Fruit fly (Drosophila melanogaster) whole organism, embryonic: ENCODE results near the gene Prp18.
A peak's percentile ranks its signal among the peaks of the same experiment; 100 is the strongest.

Experiments used
- CG10543 ChIP-seq: fragments of 200-800 bp; sonication (Bioruptor generic); optimal IDR thresholded peaks from 3 replicates; lab custom pipeline; 2017; ENCODE audit warnings: missing biosample characterization, mild to moderate bottlenecking, missing genetic modification characterization, moderate library complexity
- CG11504 ChIP-seq: fragments of 200-800 bp; sonication (Bioruptor generic); optimal IDR thresholded peaks from 3 replicates; lab custom pipeline; 2019; ENCODE audit warnings: missing biosample characterization, mild to moderate bottlenecking, missing genetic modification characterization, moderate library complexity
- CG11696 ChIP-seq: fragments of 200-800 bp; sonication (Bioruptor generic); IDR thresholded peaks from 2 replicates; pipeline ENCODE4 v1.3.6; 2022; ENCODE audit warnings: missing biosample characterization, missing genetic modification characterization
- CG14050 ChIP-seq: fragments of 200-800 bp; sonication (Bioruptor generic); IDR thresholded peaks from 3 replicates; pipeline ENCODE4 v1.3.6; 2022; ENCODE audit warnings: missing biosample characterization, missing genetic modification characterization
- CG1529 ChIP-seq: fragments of 200-800 bp; sonication (Bioruptor generic); optimal IDR thresholded peaks from 3 replicates; lab custom pipeline; 2018; ENCODE audit warnings: missing biosample characterization, missing genetic modification characterization
- CG15479 ChIP-seq: fragments of 200-800 bp; sonication (Bioruptor generic); optimal IDR thresholded peaks from 3 replicates; lab custom pipeline; 2019; ENCODE audit warnings: missing biosample characterization, mild to moderate bottlenecking, missing genetic modification characterization, moderate library complexity
- CG16863 ChIP-seq: fragments of 200-800 bp; sonication (Bioruptor generic); optimal IDR thresholded peaks from 3 replicates; lab custom pipeline; 2016; ENCODE audit warnings: missing biosample characterization, missing genetic modification characterization
- CG17385 ChIP-seq: fragments of 200-800 bp; sonication (Bioruptor generic); optimal IDR thresholded peaks from 3 replicates; lab custom pipeline; 2018; ENCODE audit warnings: missing biosample characterization, mild to moderate bottlenecking, missing genetic modification characterization
- CG17568 ChIP-seq: fragments of 200-800 bp; sonication (Bioruptor generic); optimal IDR thresholded peaks from 2 replicates; lab custom pipeline; 2018; ENCODE audit warnings: missing biosample characterization, mild to moderate bottlenecking, missing genetic modification characterization, moderate library complexity
- CG17612 ChIP-seq: fragments of 200-800 bp; sonication (Bioruptor generic); IDR thresholded peaks from 2 replicates; pipeline ENCODE4 v1.3.6; 2022; ENCODE audit warnings: missing biosample characterization, missing genetic modification characterization
- CG2120 ChIP-seq: fragments of 200-800 bp; sonication (Bioruptor generic); optimal IDR thresholded peaks from 3 replicates; lab custom pipeline; 2016; ENCODE audit warnings: missing biosample characterization, missing genetic modification characterization
- CG2199 ChIP-seq: fragments of 200-800 bp; sonication (Bioruptor generic); IDR thresholded peaks from 3 replicates; pipeline ENCODE4 v1.3.6; 2022; ENCODE audit warnings: missing biosample characterization, missing genetic modification characterization
- CG2712 ChIP-seq: fragments of 200-800 bp; optimal IDR thresholded peaks from 3 replicates; lab custom pipeline; 2019; ENCODE audit warnings: missing biosample characterization, mild to moderate bottlenecking, missing genetic modification characterization, moderate library complexity
- CG30020 ChIP-seq: fragments of 200-800 bp; optimal IDR thresholded peaks from 2 replicates; lab custom pipeline; 2019; ENCODE audit warnings: missing biosample characterization, mild to moderate bottlenecking, missing genetic modification characterization, moderate library complexity
- CG31441 ChIP-seq: fragments of 200-800 bp; sonication (Bioruptor generic); IDR thresholded peaks from 2 replicates; pipeline ENCODE4 v1.3.6; 2022; ENCODE audit warnings: missing biosample characterization, missing genetic modification characterization
- CG4328 ChIP-seq: fragments of 200-800 bp; sonication (Bioruptor generic); optimal IDR thresholded peaks from 3 replicates; lab custom pipeline; 2017; ENCODE audit warnings: missing biosample characterization, missing genetic modification reagents, missing genetic modification characterization
- CG4404 ChIP-seq: fragments of 200-800 bp; sonication (Bioruptor generic); IDR thresholded peaks from 2 replicates; pipeline ENCODE4 v1.3.6; 2022; ENCODE audit warnings: missing biosample characterization, missing genetic modification characterization
- CG6272 ChIP-seq: fragments of 200-800 bp; sonication (Bioruptor generic); IDR thresholded peaks from 2 replicates; pipeline ENCODE4 v1.3.6; 2022; ENCODE audit warnings: missing biosample characterization, missing genetic modification characterization
- CG7786 ChIP-seq: fragments of 200-800 bp; sonication (Bioruptor generic); optimal IDR thresholded peaks from 2 replicates; lab custom pipeline; 2016; ENCODE audit warnings: missing biosample characterization, missing genetic modification characterization
- CG7928 ChIP-seq: fragments of 200-800 bp; sonication (Bioruptor generic); optimal IDR thresholded peaks from 2 replicates; lab custom pipeline; 2017; ENCODE audit warnings: missing biosample characterization, mild to moderate bottlenecking, missing genetic modification characterization
- CG7963 ChIP-seq: fragments of 200-800 bp; sonication (Bioruptor generic); IDR thresholded peaks from 3 replicates; pipeline ENCODE4 v1.3.6; 2022; ENCODE audit warnings: missing biosample characterization, missing genetic modification characterization; ENCODE audit not compliant: partially characterized antibody
- CTCF ChIP-seq: fragments of 200-800 bp; sonication (Bioruptor generic); optimal IDR thresholded peaks from 2 replicates; lab custom pipeline; 2017; ENCODE audit warnings: missing biosample characterization, mild to moderate bottlenecking, missing genetic modification characterization, moderate library complexity
- D ChIP-seq, 2 experiments: fragments of 200-800 bp in 1 of 2; fragments of >200 bp in 1 of 2; sonication (Bioruptor generic) in 1 of 2; optimal IDR thresholded peaks; 2 replicates in 1 of 2; 3 replicates in 1 of 2; lab custom pipeline; 2017; ENCODE audit warnings: mild to moderate bottlenecking in 1 of 2, missing biosample characterization in 1 of 2, missing genetic modification characterization in 1 of 2, missing genetic modification reagents in 1 of 2
- Elba2 ChIP-seq: fragments of 200-800 bp; sonication (Bioruptor generic); optimal IDR thresholded peaks from 3 replicates; lab custom pipeline; 2016; ENCODE audit warnings: missing biosample characterization, missing genetic modification characterization
- Fer2 ChIP-seq: fragments of 200-800 bp; sonication (Bioruptor generic); optimal IDR thresholded peaks from 2 replicates; lab custom pipeline; 2018; ENCODE audit warnings: missing biosample characterization, mild to moderate bottlenecking, missing genetic modification characterization, moderate library complexity
- GATAe ChIP-seq: fragments of 200-800 bp; sonication (Bioruptor generic); conservative IDR thresholded peaks from 2 replicates; pipeline ENCODE4 v1.3.6; 2022; ENCODE audit warnings: missing biosample characterization, missing genetic modification characterization
- HLH3B ChIP-seq: fragments of 200-800 bp; sonication (Bioruptor generic); IDR thresholded peaks from 2 replicates; pipeline ENCODE4 v1.3.6; 2022; ENCODE audit warnings: missing biosample characterization, missing genetic modification characterization
- Hey ChIP-seq: fragments of 200-800 bp; sonication (Bioruptor generic); optimal IDR thresholded peaks from 3 replicates; lab custom pipeline; 2018; ENCODE audit warnings: missing biosample characterization, mild to moderate bottlenecking, missing genetic modification characterization
- HmgZ ChIP-seq: fragments of 200-800 bp; sonication (Bioruptor generic); optimal IDR thresholded peaks from 2 replicates; lab custom pipeline; 2018; ENCODE audit warnings: missing biosample characterization, mild to moderate bottlenecking, missing genetic modification characterization
- Hr3 ChIP-seq: fragments of 200-800 bp; sonication (Bioruptor generic); optimal IDR thresholded peaks from 3 replicates; lab custom pipeline; 2016; ENCODE audit warnings: missing biosample characterization, missing genetic modification characterization
- Hr39 ChIP-seq: fragments of >200 bp; optimal IDR thresholded peaks from 2 replicates; lab custom pipeline; 2017
- MESR4 ChIP-seq: fragments of 200-800 bp; sonication (Bioruptor generic); optimal IDR thresholded peaks from 2 replicates; lab custom pipeline; 2018; ENCODE audit warnings: missing biosample characterization, mild to moderate bottlenecking, missing genetic modification characterization, moderate library complexity
- NC2α ChIP-seq: fragments of 200-800 bp; sonication (Bioruptor generic); optimal IDR thresholded peaks from 2 replicates; lab custom pipeline; 2016; ENCODE audit warnings: missing biosample characterization, missing genetic modification characterization
- Rfx ChIP-seq: fragments of 200-800 bp; sonication (Bioruptor generic); IDR thresholded peaks from 2 replicates; pipeline ENCODE4 v1.3.6; 2022; ENCODE audit warnings: missing biosample characterization, missing genetic modification characterization
- Xrp1 ChIP-seq: fragments of 200-800 bp; sonication (Bioruptor generic); IDR thresholded peaks from 2 replicates; pipeline ENCODE4 v1.3.6; 2022; ENCODE audit warnings: missing biosample characterization, missing genetic modification characterization
- bbx ChIP-seq: fragments of 200-800 bp; sonication (Bioruptor generic); IDR thresholded peaks from 2 replicates; pipeline ENCODE4 v1.3.6; 2022; ENCODE audit warnings: missing biosample characterization, missing genetic modification characterization; ENCODE audit not compliant: partially characterized antibody
- bcd ChIP-seq: fragments of 200-800 bp; sonication (Bioruptor generic); optimal IDR thresholded peaks from 2 replicates; lab custom pipeline; 2017; ENCODE audit warnings: missing biosample characterization, mild to moderate bottlenecking, missing genetic modification characterization
- cg ChIP-seq: fragments of 200-800 bp; sonication (Bioruptor generic); optimal IDR thresholded peaks from 3 replicates; lab custom pipeline; 2019; ENCODE audit warnings: missing biosample characterization, mild to moderate bottlenecking, missing genetic modification characterization, moderate library complexity
- chm ChIP-seq: fragments of 200-800 bp; sonication (Bioruptor generic); IDR thresholded peaks from 2 replicates; pipeline ENCODE4 v1.3.6; 2022; ENCODE audit warnings: missing biosample characterization, missing genetic modification characterization
- da ChIP-seq: fragments of 200-800 bp; sonication (Bioruptor generic); optimal IDR thresholded peaks from 2 replicates; lab custom pipeline; 2016; ENCODE audit warnings: missing biosample characterization, missing genetic modification characterization
- dysf ChIP-seq: fragments of 200-800 bp; sonication (Bioruptor generic); IDR thresholded peaks from 3 replicates; pipeline ENCODE4 v1.3.6; 2022; ENCODE audit warnings: missing biosample characterization, missing genetic modification characterization
- ems ChIP-seq: fragments of 200-800 bp; sonication (Bioruptor generic); optimal IDR thresholded peaks from 3 replicates; lab custom pipeline; 2016; ENCODE audit warnings: missing biosample characterization, missing genetic modification characterization
- grau ChIP-seq: fragments of 200-800 bp; optimal IDR thresholded peaks from 3 replicates; lab custom pipeline; 2019; ENCODE audit warnings: missing biosample characterization, mild to moderate bottlenecking, missing genetic modification characterization, moderate library complexity
- jumu ChIP-seq: fragments of 200-800 bp; sonication (Bioruptor generic); optimal IDR thresholded peaks from 3 replicates; lab custom pipeline; 2016; ENCODE audit warnings: missing biosample characterization, missing genetic modification characterization
- knrl ChIP-seq: fragments of 200-800 bp; sonication (Bioruptor generic); IDR thresholded peaks from 3 replicates; pipeline ENCODE4 v1.3.6; 2022; ENCODE audit warnings: missing biosample characterization, missing genetic modification characterization; ENCODE audit not compliant: partially characterized antibody
- lab ChIP-seq: fragments of 200-800 bp; sonication (Bioruptor generic); optimal IDR thresholded peaks from 3 replicates; lab custom pipeline; 2017; ENCODE audit warnings: missing biosample characterization, missing genetic modification characterization, mild to moderate bottlenecking, moderate library complexity, missing genetic modification reagents
- onecut ChIP-seq: fragments of 200-800 bp; sonication (Bioruptor generic); IDR thresholded peaks from 2 replicates; pipeline ENCODE4 v1.3.6; 2022; ENCODE audit warnings: missing biosample characterization, missing genetic modification characterization
- org-1 ChIP-seq: fragments of 200-800 bp; sonication (Bioruptor generic); optimal IDR thresholded peaks from 2 replicates; lab custom pipeline; 2017; ENCODE audit warnings: missing biosample characterization, missing genetic modification characterization
- p53 ChIP-seq: fragments of 200-800 bp; sonication (Bioruptor generic); optimal IDR thresholded peaks from 2 replicates; lab custom pipeline; 2016; ENCODE audit warnings: missing biosample characterization, missing genetic modification characterization
- psq ChIP-seq: fragments of 200-800 bp; sonication (Bioruptor generic); optimal IDR thresholded peaks from 2 replicates; lab custom pipeline; 2017; ENCODE audit warnings: missing biosample characterization, missing genetic modification characterization
- sim ChIP-seq: fragments of 200-800 bp; sonication (Bioruptor generic); IDR thresholded peaks from 2 replicates; pipeline ENCODE4 v1.3.6; 2022; ENCODE audit warnings: missing biosample characterization, missing genetic modification characterization

Prp18 gene

DNA sequence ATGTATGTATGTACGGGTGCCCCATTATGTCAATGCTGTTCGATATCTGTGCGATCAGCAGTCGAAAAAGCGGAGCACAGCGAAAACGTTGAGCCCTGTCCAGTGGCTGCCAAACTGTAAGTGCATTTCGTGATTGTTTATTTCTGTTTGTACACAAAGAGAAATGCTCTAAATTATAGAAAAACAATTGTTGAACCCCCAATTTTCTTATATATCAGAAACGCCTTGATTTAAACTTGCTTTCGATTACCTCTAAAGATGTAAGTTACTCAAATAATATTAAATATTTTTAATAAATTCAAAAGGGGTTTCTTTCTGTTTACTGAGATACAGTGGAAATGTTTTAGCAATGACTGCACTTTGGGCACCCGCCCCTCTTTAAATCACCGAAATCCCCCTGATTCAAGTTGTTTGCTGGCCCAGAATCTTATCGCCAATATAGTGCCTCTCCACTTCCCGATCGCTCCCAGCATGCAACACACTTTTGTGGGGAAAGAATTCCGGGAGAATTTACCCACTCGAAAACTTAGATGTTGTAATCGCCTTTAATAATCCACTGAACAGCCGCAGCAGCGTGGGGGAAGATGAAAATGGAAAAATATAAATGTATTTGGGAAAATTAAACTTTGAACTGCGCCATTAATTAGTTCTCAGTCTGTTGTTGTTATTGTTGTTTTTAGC is 16.2 kb downstream of the Prp18 start (continued):
- TF ChIP-seq cg (GFP tag; lab: Kevin White, UChicago) (no peak), CG31441 (peak; percentile 66), jumu (GFP tag; lab: Kevin White, UChicago) (no peak), grau (tag; lab: Kevin White, UChicago) (peak; percentile 45), CG16863 (no peak), lab (GFP tag; lab: Kevin White, UChicago) (no peak), CG1529 (no peak), CG17612 (no peak), CG14050 (no peak; the same call in 2 of the 3 replicates), psq (no peak), CG4404 (GFP tag; lab: Robert Waterston, UW) (no peak), HmgZ (no peak), Fer2 (tag; lab: Kevin White, UChicago) (no peak), onecut (no peak), ems (no peak), CG7928 (GFP tag; lab: Kevin White, UChicago) (no peak), CG7963 (no peak), D (optimal IDR thresholded peaks at IDR 0.05; lab: Kevin White, UChicago) (no peak), D (GFP tag; optimal IDR thresholded peaks at IDR 0.05; lab: Kevin White, UChicago) (peak; percentile 62), MESR4 (GFP tag; lab: Kevin White, UChicago) (no peak), CG30020 (tag; lab: Kevin White, UChicago) (no peak), p53 (GFP tag; lab: Kevin White, UChicago) (no peak), CG7786 (GFP tag; lab: Kevin White, UChicago) (no peak), CTCF (GFP tag; lab: Kevin White, UChicago) (no peak), Rfx (GFP tag; lab: Robert Waterston, UW) (0 out of 2 replicates have a peak, but pooled peaks have one; percentile 14), CG17568 (GFP tag; lab: Kevin White, UChicago) (no peak), Elba2 (GFP tag; lab: Kevin White, UChicago) (no peak), CG15479 (GFP tag; lab: Kevin White, UChicago) (no peak), CG2199 (GFP tag; lab: Robert Waterston, UW) (no peak), dysf (GFP tag; lab: Robert Waterston, UW) (peak; percentile 45; the same call in 1 of the 3 replicates), org-1 (no peak), Hey (tag; lab: Kevin White, UChicago) (no peak), sim (GFP tag; lab: Robert Waterston, UW) (peak; percentile 69), knrl (no peak), CG6272 (GFP tag; lab: Robert Waterston, UW) (no peak), Hr3 (GFP tag; lab: Kevin White, UChicago) (peak; percentile 39), CG11504 (tag; lab: Kevin White, UChicago) (no peak), bcd (GFP tag; lab: Kevin White, UChicago) (no peak), Hr39 (lab: Kevin White, UChicago) (no peak), CG10543 (GFP tag; lab: Kevin White, UChicago) (no peak), CG4328 (no peak), GATAe (GFP tag; lab: Robert Waterston, UW) (no peak), CG11696 (GFP tag; lab: Robert Waterston, UW) (no peak), chm (no peak), HLH3B (GFP tag; lab: Robert Waterston, UW) (peak; percentile 65), NC2α (GFP tag; lab: Kevin White, UChicago) (no peak), da (GFP tag; lab: Kevin White, UChicago) (no peak), CG17385 (GFP tag; lab: Kevin White, UChicago) (peak; percentile 18), Xrp1 (GFP tag; lab: Robert Waterston, UW) (peak; percentile 70; the same call in 1 of the 2 replicates), CG2120 (no peak), CG2712 (tag; lab: Kevin White, UChicago) (peak; percentile 71), bbx (GFP tag; lab: Robert Waterston, UW) (no peak)
